Fruit fly (Drosophila melanogaster): Measurements from ENCODE around the gene Gr64f.

- no peak for TF ChIP-seq CG8159 (tag; optimal IDR thresholded peaks at IDR 0.05)
- no peak for TF ChIP-seq CG9948 (tag; optimal IDR thresholded peaks at IDR 0.05)
Measured at dm6 chr3L:4046289-4046688, 10.7 kb downstream of the Gr64f start, which contains the start of gene CG1136.
